Fruit fly (Drosophila melanogaster) whole organism, wandering third instar larva: Measurements from ENCODE around the gene CG4576.
A peak's percentile ranks its signal among the peaks of the same experiment; 100 is the strongest.

Source experiments
- Abd-B ChIP-seq: fragments of >200 bp; optimal IDR thresholded peaks from 2 replicates; lab custom pipeline; 2017; ENCODE audit warnings: missing biosample characterization, missing genetic modification characterization
- CG32264 ChIP-seq: fragments of 200-800 bp; sonication (Bioruptor generic); optimal IDR thresholded peaks from 2 replicates; lab custom pipeline; 2016; ENCODE audit warnings: missing biosample characterization, missing genetic modification characterization
- CG9705 ChIP-seq: fragments of 200-800 bp; sonication (Bioruptor generic); optimal IDR thresholded peaks from 2 replicates; lab custom pipeline; 2018; ENCODE audit warnings: missing biosample characterization, mild to moderate bottlenecking, missing genetic modification characterization
- CrebA ChIP-seq: fragments of 200-800 bp; sonication (Bioruptor generic); optimal IDR thresholded peaks from 2 replicates; lab custom pipeline; 2016; ENCODE audit warnings: missing biosample characterization, mild to moderate bottlenecking, missing genetic modification characterization, borderline replicate concordance
- Dfd ChIP-seq: fragments of >200 bp; optimal IDR thresholded peaks from 2 replicates; lab custom pipeline; 2017; ENCODE audit warnings: missing biosample characterization, missing genetic modification characterization
- Dif ChIP-seq: fragments of 200-275, 200-300 bp; sonication (Bioruptor generic); optimal IDR thresholded peaks from 2 replicates; lab custom pipeline; 2018; ENCODE audit warnings: missing biosample characterization, missing genetic modification characterization; ENCODE audit not compliant: partially characterized antibody
- GATAd ChIP-seq: sonication (Bioruptor generic); optimal IDR thresholded peaks from 2 replicates; lab custom pipeline; 2016; ENCODE audit warnings: missing biosample characterization, missing genetic modification characterization
- HLH106 ChIP-seq: fragments of 200-800 bp; optimal IDR thresholded peaks from 3 replicates; lab custom pipeline; 2019; ENCODE audit warnings: missing biosample characterization, mild to moderate bottlenecking, missing genetic modification characterization, moderate library complexity
- Hnf4 ChIP-seq: fragments of 200-800 bp; sonication (Bioruptor generic); optimal IDR thresholded peaks from 2 replicates; lab custom pipeline; 2016; ENCODE audit warnings: missing biosample characterization, mild to moderate bottlenecking, missing genetic modification characterization
- Hr78 ChIP-seq: fragments of >200 bp; optimal IDR thresholded peaks from 2 replicates; lab custom pipeline; 2017; ENCODE audit warnings: missing biosample characterization, missing genetic modification characterization
- Hr83 ChIP-seq: fragments of 200-300 bp; sonication (Bioruptor generic); optimal IDR thresholded peaks from 2 replicates; lab custom pipeline; 2016; ENCODE audit warnings: missing biosample characterization, mild to moderate bottlenecking, missing genetic modification characterization, moderate library complexity; ENCODE audit not compliant: poor library complexity, severe bottlenecking
- Jra ChIP-seq: sonication (Bioruptor generic); optimal IDR thresholded peaks from 2 replicates; lab custom pipeline; 2016; ENCODE audit warnings: missing biosample characterization, missing genetic modification characterization
- Mio ChIP-seq: sonication (Bioruptor generic); optimal IDR thresholded peaks from 2 replicates; lab custom pipeline; 2016; ENCODE audit warnings: missing biosample characterization, missing genetic modification characterization
- Myc ChIP-seq: fragments of >200 bp; optimal IDR thresholded peaks from 2 replicates; lab custom pipeline; 2017
- N ChIP-seq: fragments of >200 bp; optimal IDR thresholded peaks from 2 replicates; lab custom pipeline; 2018; ENCODE audit warnings: missing biosample characterization, missing external identifiers, missing genetic modification characterization
- OdsH ChIP-seq: fragments of 200-800 bp; sonication (Bioruptor generic); optimal IDR thresholded peaks from 2 replicates; lab custom pipeline; 2016; ENCODE audit warnings: missing biosample characterization, mild to moderate bottlenecking, missing genetic modification characterization
- Rel ChIP-seq, 2 experiments: fragments of 200-800 bp; sonication (Bioruptor generic) in 1 of 2; optimal IDR thresholded peaks; 2 replicates in 1 of 2; 3 replicates in 1 of 2; lab custom pipeline; 2016 to 2019; ENCODE audit warnings: mild to moderate bottlenecking in 2 of 2, missing biosample characterization in 2 of 2, missing genetic modification characterization in 2 of 2, moderate library complexity in 1 of 2
- Sp1 ChIP-seq: fragments of 200-800 bp; sonication (Bioruptor generic); optimal IDR thresholded peaks from 3 replicates; lab custom pipeline; 2019; ENCODE audit warnings: missing biosample characterization, mild to moderate bottlenecking, missing genetic modification characterization, moderate library complexity
- Vsx2 ChIP-seq: fragments of 200-300, 225-300 bp; sonication (Bioruptor generic); optimal IDR thresholded peaks from 2 replicates; lab custom pipeline; 2018; ENCODE audit warnings: missing biosample characterization, missing genetic modification characterization; ENCODE audit not compliant: partially characterized antibody
- br ChIP-seq: fragments of 200-800 bp; sonication (Bioruptor generic); optimal IDR thresholded peaks from 2 replicates; lab custom pipeline; 2016; ENCODE audit warnings: missing biosample characterization, missing genetic modification characterization
- brk ChIP-seq: fragments of 200-800 bp; sonication (Bioruptor generic); optimal IDR thresholded peaks from 2 replicates; lab custom pipeline; 2016; ENCODE audit warnings: missing biosample characterization, mild to moderate bottlenecking, missing genetic modification characterization
- dl ChIP-seq, 2 experiments: fragments of 175-275, 200-275 bp in 1 of 2; fragments of 200-275 bp in 1 of 2; sonication (Bioruptor generic); optimal IDR thresholded peaks; lab custom pipeline; 2018; ENCODE audit warnings: mild to moderate bottlenecking in 2 of 2, missing biosample characterization in 2 of 2, missing genetic modification characterization in 2 of 2, moderate library complexity in 2 of 2; ENCODE audit not compliant: partially characterized antibody in 2 of 2, insufficient read depth in 1 of 2
- dmrt93B ChIP-seq: fragments of 200-800 bp; sonication (Bioruptor generic); optimal IDR thresholded peaks from 2 replicates; lab custom pipeline; 2018; ENCODE audit warnings: missing biosample characterization, mild to moderate bottlenecking, missing genetic modification characterization
- dsf ChIP-seq: sonication (Bioruptor generic); optimal IDR thresholded peaks from 2 replicates; lab custom pipeline; 2016; ENCODE audit warnings: missing biosample characterization, missing genetic modification characterization, borderline replicate concordance
- ey ChIP-seq: fragments of 200-800 bp; sonication (Bioruptor generic); optimal IDR thresholded peaks from 2 replicates; lab custom pipeline; 2016; ENCODE audit warnings: missing biosample characterization, missing genetic modification characterization
- foxo ChIP-seq, 2 experiments: fragments of 200-800 bp; sonication (Bioruptor generic); optimal IDR thresholded peaks; 2 replicates in 1 of 2; 3 replicates in 1 of 2; lab custom pipeline; 2016 to 2017; ENCODE audit warnings: missing biosample characterization in 2 of 2, missing genetic modification characterization in 2 of 2
- fru ChIP-seq: fragments of 200-800 bp; sonication (Bioruptor generic); optimal IDR thresholded peaks from 3 replicates; lab custom pipeline; 2016; ENCODE audit warnings: missing biosample characterization, mild to moderate bottlenecking, missing genetic modification characterization
- h ChIP-seq: fragments of 200-800 bp; sonication (Bioruptor generic); optimal IDR thresholded peaks from 3 replicates; lab custom pipeline; 2016; ENCODE audit warnings: missing biosample characterization, mild to moderate bottlenecking, missing genetic modification characterization
- jim ChIP-seq: fragments of 175-275, 200-325 bp; sonication (Bioruptor generic); optimal IDR thresholded peaks from 2 replicates; lab custom pipeline; 2016; ENCODE audit warnings: missing biosample characterization, mild to moderate bottlenecking, missing genetic modification characterization
- lola ChIP-seq: fragments of >200 bp; optimal IDR thresholded peaks from 2 replicates; lab custom pipeline; 2017; ENCODE audit warnings: missing biosample characterization, missing genetic modification characterization
- pan ChIP-seq: fragments of >200 bp; optimal IDR thresholded peaks from 2 replicates; lab custom pipeline; 2017
- psq ChIP-seq: fragments of 200-800 bp; sonication (Bioruptor generic); optimal IDR thresholded peaks from 3 replicates; lab custom pipeline; 2017; ENCODE audit warnings: missing biosample characterization, mild to moderate bottlenecking, missing genetic modification characterization, moderate library complexity
- rgr ChIP-seq: fragments of 200-800 bp; sonication (Bioruptor generic); optimal IDR thresholded peaks from 3 replicates; lab custom pipeline; 2016; ENCODE audit warnings: missing biosample characterization, mild to moderate bottlenecking, missing genetic modification characterization
- sage ChIP-seq: fragments of 200-800 bp; sonication (Bioruptor generic); optimal IDR thresholded peaks from 2 replicates; lab custom pipeline; 2016; ENCODE audit warnings: missing biosample characterization, mild to moderate bottlenecking, missing genetic modification characterization
- sv ChIP-seq: fragments of 200-800 bp; sonication (Bioruptor generic); optimal IDR thresholded peaks from 3 replicates; lab custom pipeline; 2016; ENCODE audit warnings: missing biosample characterization, missing genetic modification characterization
- tai ChIP-seq: sonication (Bioruptor generic); optimal IDR thresholded peaks from 2 replicates; lab custom pipeline; 2016; ENCODE audit warnings: missing biosample characterization, missing genetic modification characterization
- usp ChIP-seq: fragments of >200 bp; optimal IDR thresholded peaks from 2 replicates; lab custom pipeline; 2017; ENCODE audit warnings: missing biosample characterization, missing genetic modification characterization
- woc ChIP-seq: sonication (Bioruptor generic); optimal IDR thresholded peaks from 2 replicates; lab custom pipeline; 2016; ENCODE audit warnings: missing biosample characterization, mild to moderate bottlenecking, missing genetic modification characterization

Gene CG4576

DNA sequence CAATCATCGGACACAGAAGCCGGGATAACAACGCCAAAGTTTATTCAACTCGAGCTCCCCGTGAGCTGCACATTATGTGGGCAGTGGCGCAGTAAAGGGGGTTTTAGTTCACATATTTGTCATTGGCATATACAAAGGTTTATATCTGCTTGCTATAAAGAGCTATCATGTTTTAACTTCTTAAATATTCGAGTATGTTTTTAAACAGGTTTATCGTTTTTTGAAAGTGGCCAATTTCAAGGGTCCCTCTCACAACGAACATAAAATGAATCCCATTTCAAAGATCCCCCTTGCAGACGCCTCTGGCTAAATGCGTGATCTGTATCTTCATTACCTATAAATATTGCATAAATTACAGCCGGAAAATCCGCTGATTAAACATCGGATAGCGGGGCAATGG lies 2.0 kb downstream of the CG4576 start:
- TF ChIP-seq Mio (GFP tag; lab: Kevin White, UChicago) (no peak), lola (GFP tag; lab: Kevin White, UChicago) (no peak), Vsx2 (no peak), Hr83 (GFP tag; lab: Kevin White, UChicago) (no peak), sage (no peak), GATAd (GFP tag; lab: Kevin White, UChicago) (no peak), Hr78 (GFP tag; lab: Kevin White, UChicago) (no peak), sv (GFP tag; lab: Kevin White, UChicago) (no peak), Myc (no peak), usp (no peak), dsf (GFP tag; lab: Kevin White, UChicago) (no peak), Rel (GFP tag; optimal IDR thresholded peaks at IDR 0.05; lab: Kevin White, UChicago) (no peak), Rel (tag; optimal IDR thresholded peaks at IDR 0.05; lab: Kevin White, UChicago) (peak; percentile 46), brk (no peak), CG9705 (GFP tag; lab: Kevin White, UChicago) (peak; percentile 56), jim (GFP tag; lab: Kevin White, UChicago) (no peak), ey (GFP tag; lab: Kevin White, UChicago) (peak; percentile 57), psq (GFP tag; lab: Kevin White, UChicago) (peak; percentile 43), fru (peak; percentile 58), dl (GFP tag; optimal IDR thresholded peaks at IDR 0.05; lab: Kevin White, UChicago; ENCODE audit: insufficient read depth in 1 of 2, partially characterized antibody in 2 of 2) (no peak), Dfd (GFP tag; lab: Kevin White, UChicago) (no peak), OdsH (peak; percentile 57), pan (lab: Kevin White, UChicago) (no peak), dmrt93B (GFP tag; lab: Kevin White, UChicago) (peak; percentile 57), Dif (GFP tag; lab: Kevin White, UChicago) (no peak), CrebA (GFP tag; lab: Kevin White, UChicago) (no peak), N (GFP tag; lab: Kevin White, UChicago) (no peak), Abd-B (GFP tag; lab: Kevin White, UChicago) (no peak), CG32264 (GFP tag; lab: Kevin White, UChicago) (peak; percentile 34), br (GFP tag; lab: Kevin White, UChicago) (peak; percentile 70), Hnf4 (no peak), h (GFP tag; lab: Kevin White, UChicago) (peak; percentile 48), rgr (GFP tag; lab: Kevin White, UChicago) (peak; percentile 45), Sp1 (GFP tag; lab: Kevin White, UChicago) (peak; percentile 77), HLH106 (tag; lab: Kevin White, UChicago) (peak; percentile 84), foxo (GFP tag; optimal IDR thresholded peaks at IDR 0.05; lab: Kevin White, UChicago) (peak in 1 of 2 experiments; percentile 50), Jra (no peak), tai (GFP tag; lab: Kevin White, UChicago) (no peak), woc (GFP tag; lab: Kevin White, UChicago) (no peak)

DNA sequence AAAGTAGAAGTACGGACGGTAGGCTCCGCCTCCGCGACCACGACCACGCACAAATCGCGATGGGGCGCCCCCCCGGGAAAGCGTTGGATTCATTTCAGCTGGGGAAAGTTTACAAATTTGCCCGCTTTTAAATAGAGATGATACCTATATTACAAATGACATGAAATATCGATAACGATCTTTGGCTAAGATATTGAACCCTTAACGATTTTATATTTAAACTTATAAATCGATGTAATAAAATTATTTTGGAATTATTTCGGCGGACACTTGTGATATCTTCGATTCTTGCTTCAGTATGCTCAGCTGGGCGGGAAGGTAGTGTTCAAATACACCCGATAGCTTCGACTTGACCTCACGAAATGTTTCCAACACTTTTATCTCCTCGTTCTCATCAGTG lies 7.0 kb downstream of the CG4576 start, which contains the start of gene rec:
TSS of gene rec (minus strand) at position 108 of the 400 bp plus-strand sequence.
- TF ChIP-seq sage = no peak
- TF ChIP-seq dmrt93B (GFP tag; lab: Kevin White, UChicago) = no peak
- TF ChIP-seq woc (GFP tag; lab: Kevin White, UChicago) = no peak
- TF ChIP-seq Hr83 (GFP tag; lab: Kevin White, UChicago) = no peak
- TF ChIP-seq br (GFP tag; lab: Kevin White, UChicago) = no peak
- TF ChIP-seq Mio (GFP tag; lab: Kevin White, UChicago) = no peak
- no peak for TF ChIP-seq usp

DNA sequence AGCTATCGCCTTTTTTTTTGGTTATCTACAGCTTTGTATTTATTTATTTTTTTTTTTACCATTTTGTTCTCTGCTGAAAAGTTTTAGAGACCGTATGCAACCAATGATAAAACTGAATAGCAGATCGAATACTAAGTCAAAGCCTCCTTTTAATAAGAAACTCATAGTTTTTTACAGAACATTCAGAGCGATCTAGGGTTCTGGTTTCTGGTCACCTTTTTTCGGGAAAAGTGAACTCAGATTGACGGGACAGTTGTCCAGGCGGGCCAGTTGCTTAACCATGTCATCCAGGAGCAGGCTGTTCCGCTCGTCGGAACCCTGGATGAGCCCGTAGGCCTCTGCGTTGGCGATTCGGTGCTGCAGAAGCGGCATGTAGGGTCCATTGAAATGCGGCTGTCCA lies 7.8 kb downstream of the CG4576 start, which contains the start of gene CG43318:
TSS of gene CG43318 (minus strand) at position 101 of the 400 bp plus-strand sequence.
- TF ChIP-seq brk (no peak), dl (GFP tag; optimal IDR thresholded peaks at IDR 0.05; lab: Kevin White, UChicago; ENCODE audit: insufficient read depth in 1 of 2, partially characterized antibody in 2 of 2) (no peak), foxo (GFP tag; optimal IDR thresholded peaks at IDR 0.05; lab: Kevin White, UChicago) (no peak), sage (no peak), Hr83 (GFP tag; lab: Kevin White, UChicago) (no peak), HLH106 (tag; lab: Kevin White, UChicago) (no peak)
